Worm (Caenorhabditis elegans): Measurements from ENCODE around the gene H02F09.2.
A peak's percentile ranks its signal among the peaks of the same experiment; 100 is the strongest.

DNA sequence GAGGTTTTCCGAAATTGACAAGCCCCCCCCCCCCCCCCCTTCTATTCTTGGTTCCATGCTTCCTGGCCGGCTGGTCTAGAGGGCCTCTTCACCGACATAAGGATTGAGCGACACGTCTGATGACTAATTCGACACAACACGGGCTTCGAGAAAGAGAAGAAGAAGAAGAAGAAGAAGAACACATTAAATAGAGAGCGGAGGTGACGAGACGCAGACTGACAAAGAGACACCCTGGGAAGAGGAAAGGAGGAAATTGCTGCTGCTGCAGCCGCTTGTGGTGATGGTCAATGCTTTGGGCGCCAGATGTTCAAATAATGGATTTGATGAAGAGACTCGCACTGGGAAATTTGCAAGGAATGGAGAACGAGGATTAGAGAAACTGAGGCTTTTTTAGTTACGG, 47.5 kb upstream of the H02F09.2 start:
- TF ChIP-seq cog-1 (tag; optimal IDR thresholded peaks at IDR 0.05) (peak; percentile 55), med-1 (GFP tag; optimal IDR thresholded peaks at IDR 0.05; ENCODE audit: insufficient read depth) (no peak), ref-1 (GFP tag; conservative IDR thresholded peaks at IDR 0.05) (no peak), flt-1 (GFP tag; IDR thresholded peaks at IDR 0.05) (0 out of 2 replicates have a peak, but pooled peaks have one; percentile 47)
